Fruit fly (Drosophila melanogaster) whole organism: Measurements from ENCODE around the gene tara.

Source experiments
- Dll ChIP-seq: fragments of >200 bp; optimal IDR thresholded peaks from 2 replicates; lab custom pipeline; 2017
- EcR ChIP-seq, 2 experiments: fragments of >200 bp; optimal IDR thresholded peaks; 2 replicates each; lab custom pipeline; 2017; ENCODE audit warnings: missing biosample characterization in 2 of 2, missing genetic modification characterization in 2 of 2, missing genetic modification reagents in 2 of 2
- pan ChIP-seq: fragments of >200 bp; optimal IDR thresholded peaks from 2 replicates; lab custom pipeline; 2017
- psq ChIP-seq: fragments of >200 bp; optimal IDR thresholded peaks from 2 replicates; lab custom pipeline; 2017
- usp ChIP-seq: fragments of >200 bp; optimal IDR thresholded peaks from 2 replicates; lab custom pipeline; 2017; ENCODE audit warnings: missing biosample characterization, missing genetic modification characterization, mixed read lengths

dm6 chr3R:16221359-16222299 lies 3.8 kb upstream of the tara start:
- TF ChIP-seq usp (GFP tag; lab: Kevin White, UChicago) (no peak), Dll (lab: Kevin White, UChicago) (no peak), psq (lab: Kevin White, UChicago) (no peak), pan (lab: Kevin White, UChicago) (no peak), EcR (GFP tag; optimal IDR thresholded peaks at IDR 0.05; lab: Kevin White, UChicago) (no peak)
